Worm (Caenorhabditis elegans) whole organism, mixed stage, embryonic: ENCODE measurements around the gene T10C6.6.

Experiments
- ces-1 ChIP-seq: fragments of 150-350 bp; optimal IDR thresholded peaks from 2 replicates; lab custom pipeline; 2014; ENCODE audit warnings: missing biosample characterization, missing genetic modification reagents, missing genetic modification characterization
- lin-13 ChIP-seq: fragments of 150-350 bp; optimal IDR thresholded peaks from 2 replicates; lab custom pipeline; 2014; ENCODE audit warnings: missing biosample characterization, missing genetic modification characterization
- lsy-2 ChIP-seq: fragments of 150-350 bp; optimal IDR thresholded peaks from 2 replicates; lab custom pipeline; 2014; ENCODE audit warnings: missing biosample characterization, missing genetic modification characterization
- mep-1 ChIP-seq: fragments of 150-350 bp; optimal IDR thresholded peaks from 2 replicates; lab custom pipeline; 2017; ENCODE audit warnings: missing biosample characterization, missing genetic modification reagents, missing genetic modification characterization, inconsistent platforms
- nhr-28 ChIP-seq: fragments of 150-350 bp; optimal IDR thresholded peaks from 2 replicates; lab custom pipeline; 2014; ENCODE audit warnings: missing biosample characterization, missing genetic modification characterization
- nhr-76 ChIP-seq: sonication (generic microtip); optimal IDR thresholded peaks from 2 replicates; lab custom pipeline; 2017; ENCODE audit warnings: missing biosample characterization, missing genetic modification characterization
- pha-4 ChIP-seq: fragments of 150-350 bp; optimal IDR thresholded peaks from 2 replicates; lab custom pipeline; 2018; ENCODE audit warnings: missing biosample characterization, missing genetic modification reagents, missing genetic modification characterization
- snpc-4 ChIP-seq: fragments of 150-350 bp; optimal IDR thresholded peaks from 2 replicates; lab custom pipeline; 2014; ENCODE audit warnings: missing biosample characterization, missing genetic modification characterization
- sptf-1 ChIP-seq: sonication (generic microtip); optimal IDR thresholded peaks from 2 replicates; lab custom pipeline; 2017; ENCODE audit warnings: mild to moderate bottlenecking, missing genetic modification characterization, moderate library complexity, missing compliant biosample characterization
- unc-39 ChIP-seq: fragments of 150-350 bp; optimal IDR thresholded peaks from 2 replicates; lab custom pipeline; 2014; ENCODE audit warnings: missing biosample characterization, missing genetic modification characterization
- ztf-11 ChIP-seq: fragments of 150-350 bp; optimal IDR thresholded peaks from 2 replicates; lab custom pipeline; 2014; ENCODE audit warnings: missing biosample characterization, missing genetic modification characterization

ce11 chrV:16041412-16041811, 17.3 kb downstream of the T10C6.6 start:
- TF ChIP-seq nhr-76 (tag; lab: Kevin White, UChicago) (no peak), snpc-4 (tag; lab: Kevin White, UChicago) (no peak), ces-1 (GFP tag; lab: Kevin White, UChicago) (no peak), pha-4 (tag; lab: Kevin White, UChicago) (no peak), lin-13 (tag; lab: Kevin White, UChicago) (no peak), lsy-2 (tag; lab: Kevin White, UChicago) (no peak), ztf-11 (tag; lab: Kevin White, UChicago) (no peak), unc-39 (no peak), nhr-28 (tag; lab: Kevin White, UChicago) (no peak), sptf-1 (no peak), mep-1 (no peak)
